Worm (Caenorhabditis elegans): ENCODE measurements around the gene srm-6.

DNA sequence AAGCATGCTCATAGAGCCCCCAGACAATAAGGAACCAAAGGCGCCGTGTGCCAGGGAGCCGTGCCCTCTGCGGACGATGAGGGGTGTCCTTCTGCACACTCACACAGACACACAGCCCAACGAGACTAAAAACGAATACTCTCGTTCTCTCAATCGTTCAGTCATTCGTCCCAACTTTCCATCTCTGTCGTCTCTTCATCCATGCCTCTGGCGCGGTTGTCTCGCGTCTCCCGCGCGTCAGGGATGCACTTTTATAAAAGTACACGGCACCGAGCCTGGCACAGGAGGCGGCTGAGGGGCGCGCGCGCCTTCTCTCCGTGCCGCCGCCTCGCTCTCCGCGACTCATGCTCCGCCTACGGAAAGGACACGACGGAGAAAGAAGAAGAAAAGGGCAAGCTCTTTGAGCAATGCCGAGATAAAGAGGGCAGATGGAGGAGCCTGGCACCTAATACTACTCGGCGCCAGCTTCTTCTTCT lies 29.8 kb downstream of the srm-6 start:
- TF ChIP-seq tra-4 (tag; optimal IDR thresholded peaks at IDR 0.05) (no peak), ama-1 (optimal IDR thresholded peaks at IDR 0.05) (no peak), hmg-4 (GFP tag; optimal IDR thresholded peaks at IDR 0.05) (no peak), scrt-1 (GFP tag; IDR thresholded peaks at IDR 0.05) (no peak), aly-1 (tag; optimal IDR thresholded peaks at IDR 0.05) (peak; percentile 16), B0310.2 (tag; optimal IDR thresholded peaks at IDR 0.05) (no peak), ceh-13 (GFP tag; optimal IDR thresholded peaks at IDR 0.05) (no peak), ets-7 (tag; optimal IDR thresholded peaks at IDR 0.05) (no peak), pes-1 (GFP tag; IDR thresholded peaks at IDR 0.05) (no peak), ceh-36 (tag; optimal IDR thresholded peaks at IDR 0.05) (no peak), hmbx-1 (tag; optimal IDR thresholded peaks at IDR 0.05) (no peak), tbx-11 (GFP tag; IDR thresholded peaks at IDR 0.05) (no peak), hnd-1 (tag; optimal IDR thresholded peaks at IDR 0.05) (no peak)
